Worm (Caenorhabditis elegans) whole organism, L1 larva: ENCODE data around the gene B0228.6.

Experiments
- aly-2 ChIP-seq: fragments of 150-350 bp; optimal IDR thresholded peaks from 2 replicates; lab custom pipeline; 2014; ENCODE audit warnings: missing biosample characterization, missing genetic modification characterization
- ceh-8 ChIP-seq: fragments of 200-800 bp; sonication (Bioruptor generic); optimal IDR thresholded peaks from 2 replicates; lab custom pipeline; 2018; ENCODE audit warnings: mild to moderate bottlenecking, missing genetic modification characterization, moderate library complexity, missing compliant biosample characterization
- efl-1 ChIP-seq, 4 experiments: fragments of 150-350 bp; optimal IDR thresholded peaks in 3 of 4; peaks in 1 of 4; 1 replicate in 1 of 4; 2 replicates in 3 of 4; lab custom pipeline; 2014; ENCODE audit warnings: missing biosample characterization in 2 of 4, missing genetic modification characterization in 2 of 4, missing genetic modification reagents in 2 of 4
- elt-2 ChIP-seq: sonication (generic microtip); optimal IDR thresholded peaks from 2 replicates; lab custom pipeline; 2016; ENCODE audit warnings: missing genetic modification characterization, mild to moderate bottlenecking, inconsistent platforms, missing compliant biosample characterization, missing genetic modification reagents
- hlh-17 ChIP-seq: fragments of 200-800 bp; sonication (Bioruptor generic); optimal IDR thresholded peaks from 2 replicates; lab custom pipeline; 2018; ENCODE audit warnings: missing genetic modification characterization, mild to moderate bottlenecking, missing compliant biosample characterization, moderate library complexity, borderline replicate concordance
- lin-13 ChIP-seq: fragments of 150-350 bp; optimal IDR thresholded peaks from 2 replicates; lab custom pipeline; 2014; ENCODE audit warnings: missing biosample characterization, missing genetic modification reagents, missing genetic modification characterization
- lsy-2 ChIP-seq, 2 experiments: fragments of 150-350 bp; optimal IDR thresholded peaks; 2 replicates each; lab custom pipeline; 2014; ENCODE audit warnings: missing biosample characterization in 2 of 2, missing genetic modification characterization in 2 of 2
- mdl-1 ChIP-seq, 2 experiments: fragments of 150-350 bp; optimal IDR thresholded peaks; 2 replicates each; lab custom pipeline; 2014 to 2017; ENCODE audit warnings: missing biosample characterization in 2 of 2, missing genetic modification characterization in 2 of 2, inconsistent platforms in 1 of 2
- nhr-12 ChIP-seq: sonication (generic microtip); optimal IDR thresholded peaks from 2 replicates; lab custom pipeline; 2017; ENCODE audit warnings: missing biosample characterization, missing genetic modification characterization
- nhr-77 ChIP-seq: fragments of 150-350 bp; optimal IDR thresholded peaks from 2 replicates; lab custom pipeline; 2014; ENCODE audit warnings: missing biosample characterization, missing genetic modification characterization
- pqm-1 ChIP-seq: sonication (generic microtip); optimal IDR thresholded peaks from 3 replicates; lab custom pipeline; 2017; ENCODE audit warnings: missing biosample characterization, missing genetic modification characterization
- snpc-4 ChIP-seq: fragments of 150-350 bp; optimal IDR thresholded peaks from 2 replicates; lab custom pipeline; 2014; ENCODE audit warnings: missing biosample characterization, missing genetic modification characterization
- unc-98 ChIP-seq: fragments of 200-800 bp; sonication (Bioruptor generic); IDR thresholded peaks from 2 replicates; pipeline ENCODE4 v1.3.6; 2022; ENCODE audit warnings: missing genetic modification characterization, missing compliant biosample characterization
- vab-15 ChIP-seq: sonication (generic microtip); optimal IDR thresholded peaks from 2 replicates; lab custom pipeline; 2017; ENCODE audit warnings: missing genotype, mild to moderate bottlenecking, missing genetic modification characterization, missing compliant biosample characterization

DNA sequence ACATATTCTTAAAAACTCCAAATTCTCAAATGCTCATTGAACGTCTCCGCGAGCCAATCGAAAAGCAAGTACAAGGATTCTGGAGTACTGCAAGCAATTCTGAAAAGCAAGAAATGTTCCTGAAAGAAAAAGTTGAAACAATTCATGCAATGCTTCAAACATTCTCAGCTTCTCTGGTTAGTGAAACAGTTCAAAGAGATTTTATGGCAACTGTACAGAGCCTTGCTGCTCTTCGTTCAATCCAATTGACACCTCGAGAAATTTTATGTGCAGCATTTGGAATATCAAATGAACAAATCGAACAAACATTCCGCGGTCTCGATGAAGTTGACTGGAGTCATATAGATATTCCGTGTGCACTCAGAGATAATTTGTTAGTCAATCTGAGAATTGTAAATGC, 18.2 kb downstream of the B0228.6 start:
- TF ChIP-seq ceh-8 = no peak
- TF ChIP-seq nhr-12 (tag; lab: Kevin White, UChicago) = no peak
- no peak for TF ChIP-seq hlh-17 (GFP tag; lab: Kevin White, UChicago)
- no peak for TF ChIP-seq lsy-2 (tag; optimal IDR thresholded peaks at IDR 0.05; lab: Kevin White, UChicago)
- no peak for TF ChIP-seq unc-98 (GFP tag; lab: Robert Waterston, UW)
- no peak for TF ChIP-seq nhr-77 (tag; lab: Kevin White, UChicago)
- no peak for TF ChIP-seq pqm-1 (tag; lab: Kevin White, UChicago)
- no peak for TF ChIP-seq mdl-1 (tag; optimal IDR thresholded peaks at IDR 0.05; lab: Kevin White, UChicago)
- TF ChIP-seq aly-2 (tag; lab: Kevin White, UChicago) = no peak
- no peak for TF ChIP-seq snpc-4 (tag; lab: Kevin White, UChicago)
- no peak for TF ChIP-seq vab-15 (tag; lab: Kevin White, UChicago)
- no peak for TF ChIP-seq elt-2 (tag; lab: Kevin White, UChicago)
- TF ChIP-seq efl-1 (optimal IDR thresholded peaks at IDR 0.05; lab: Kevin White, UChicago) = no peak
- TF ChIP-seq efl-1 (GFP tag; optimal IDR thresholded peaks at IDR 0.05 in 1 of 2; lab: Kevin White, UChicago) = no peak
- no peak for TF ChIP-seq lin-13 (GFP tag; lab: Kevin White, UChicago)
